Worm (Caenorhabditis elegans): ENCODE results near the gene T24H7.9.

The T24H7.9 gene

DNA sequence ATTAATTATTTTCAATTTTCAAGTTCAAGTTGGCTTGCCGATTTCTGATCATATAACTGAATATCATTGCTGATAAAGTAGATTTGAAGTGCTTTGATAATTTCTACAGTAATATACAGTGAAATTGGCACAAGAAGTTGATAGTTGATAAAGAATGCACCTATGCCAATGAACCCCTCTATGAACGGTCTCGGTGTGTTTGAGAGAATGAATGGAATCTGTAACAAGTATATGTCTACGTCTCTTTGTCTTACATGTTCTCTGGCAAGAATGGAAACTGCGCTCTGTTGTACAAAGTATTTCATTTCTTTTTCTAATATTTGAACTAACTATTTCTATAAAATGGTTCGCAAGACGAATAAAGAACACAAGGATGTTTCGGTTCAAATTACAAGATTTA, 6.5 kb upstream of the T24H7.9 start, which contains the start of gene T24H7.8:
TSS of gene T24H7.8 (plus strand) at position 301 of the 400 bp plus-strand sequence.
- no peak for TF ChIP-seq tbx-11 (GFP tag; IDR thresholded peaks at IDR 0.05)
- no peak for TF ChIP-seq ceh-13 (GFP tag; optimal IDR thresholded peaks at IDR 0.05)
- TF ChIP-seq ceh-36 (tag; optimal IDR thresholded peaks at IDR 0.05): no peak
- TF ChIP-seq ets-7 (tag; optimal IDR thresholded peaks at IDR 0.05): no peak
- no peak for TF ChIP-seq aly-1 (tag; optimal IDR thresholded peaks at IDR 0.05)
- no peak for TF ChIP-seq flt-1 (GFP tag; IDR thresholded peaks at IDR 0.05)
- TF ChIP-seq F13C5.2 (tag; optimal IDR thresholded peaks at IDR 0.05): no peak
- TF ChIP-seq sea-1 (GFP tag; conservative IDR thresholded peaks at IDR 0.05): no peak
- TF ChIP-seq scrt-1 (GFP tag; IDR thresholded peaks at IDR 0.05): no peak
- no peak for TF ChIP-seq hmbx-1 (tag; optimal IDR thresholded peaks at IDR 0.05)
- TF ChIP-seq tra-4 (tag; optimal IDR thresholded peaks at IDR 0.05): no peak
- no peak for TF ChIP-seq tbx-37 (GFP tag; conservative IDR thresholded peaks at IDR 0.05)

DNA sequence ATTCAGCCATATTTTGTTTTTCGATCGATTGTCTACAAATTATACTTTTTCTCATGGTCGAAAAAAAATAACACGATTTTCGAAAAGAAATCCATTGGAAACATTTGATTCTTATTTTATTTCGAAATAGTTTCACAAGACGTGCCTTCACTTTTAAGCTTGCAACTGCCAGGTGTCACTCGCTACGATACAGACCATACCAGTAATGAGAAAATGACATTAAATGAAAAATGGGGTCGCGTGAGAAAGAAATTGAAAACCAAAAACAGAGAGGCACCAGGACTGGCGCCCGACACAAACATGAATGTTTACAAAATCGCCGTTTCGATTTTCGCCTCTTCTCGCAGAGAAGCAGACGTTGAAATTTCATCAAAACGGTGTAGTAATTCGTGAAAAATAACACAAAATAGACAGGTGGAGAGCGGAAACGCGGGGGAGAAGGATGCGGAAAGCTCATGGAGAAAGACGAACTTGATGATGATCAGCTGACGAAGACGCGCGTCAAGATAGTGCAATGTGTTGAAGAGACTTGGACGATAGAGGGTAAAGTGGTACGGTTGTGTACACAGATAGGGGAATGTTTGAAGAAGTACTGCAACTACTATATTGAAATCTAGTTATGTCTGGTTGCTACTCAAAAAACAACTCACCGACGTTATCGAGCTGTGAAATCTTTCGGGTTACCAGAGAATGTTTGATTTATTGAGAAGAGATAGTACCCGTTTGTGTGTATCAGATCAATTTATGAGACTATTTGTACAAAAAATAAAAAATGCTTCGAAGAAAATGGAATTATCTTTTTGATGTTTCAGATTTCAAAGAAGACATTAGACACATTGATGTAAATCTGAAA, 1.0 kb upstream of the T24H7.9 start:
- TF ChIP-seq ama-1 (optimal IDR thresholded peaks at IDR 0.05): no peak
- TF ChIP-seq aly-1 (tag; optimal IDR thresholded peaks at IDR 0.05): no peak
- no peak for TF ChIP-seq pes-1 (GFP tag; IDR thresholded peaks at IDR 0.05)
- TF ChIP-seq hnd-1 (tag; optimal IDR thresholded peaks at IDR 0.05): no peak
- TF ChIP-seq hmbx-1 (tag; optimal IDR thresholded peaks at IDR 0.05): no peak

DNA sequence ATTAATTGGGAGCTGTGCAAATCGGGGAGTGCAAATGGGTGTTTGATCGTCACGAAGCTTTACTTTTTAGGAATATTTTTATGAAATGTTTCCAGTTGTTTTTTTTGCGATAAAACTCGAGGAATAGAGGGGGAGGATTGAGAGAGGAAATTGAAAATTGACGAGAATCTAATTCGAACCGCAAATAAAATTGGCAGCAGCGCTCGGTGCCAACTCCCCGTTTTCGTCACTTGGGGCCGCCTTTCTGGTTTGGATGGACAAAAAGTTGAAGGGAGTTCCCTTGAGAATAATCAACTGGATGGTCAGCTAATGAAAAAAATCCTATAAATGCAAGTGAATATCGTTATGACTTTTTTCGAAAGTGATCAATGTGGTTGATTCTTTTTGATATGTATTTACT, 5.2 kb downstream of the T24H7.9 start:
- TF ChIP-seq hmg-4 (GFP tag; optimal IDR thresholded peaks at IDR 0.05) (no peak), pes-1 (GFP tag; IDR thresholded peaks at IDR 0.05) (no peak), hnd-1 (tag; optimal IDR thresholded peaks at IDR 0.05) (no peak), flt-1 (GFP tag; IDR thresholded peaks at IDR 0.05) (no peak), tbx-37 (GFP tag; conservative IDR thresholded peaks at IDR 0.05) (no peak), ets-7 (tag; optimal IDR thresholded peaks at IDR 0.05) (no peak), ceh-13 (GFP tag; optimal IDR thresholded peaks at IDR 0.05) (no peak)

DNA sequence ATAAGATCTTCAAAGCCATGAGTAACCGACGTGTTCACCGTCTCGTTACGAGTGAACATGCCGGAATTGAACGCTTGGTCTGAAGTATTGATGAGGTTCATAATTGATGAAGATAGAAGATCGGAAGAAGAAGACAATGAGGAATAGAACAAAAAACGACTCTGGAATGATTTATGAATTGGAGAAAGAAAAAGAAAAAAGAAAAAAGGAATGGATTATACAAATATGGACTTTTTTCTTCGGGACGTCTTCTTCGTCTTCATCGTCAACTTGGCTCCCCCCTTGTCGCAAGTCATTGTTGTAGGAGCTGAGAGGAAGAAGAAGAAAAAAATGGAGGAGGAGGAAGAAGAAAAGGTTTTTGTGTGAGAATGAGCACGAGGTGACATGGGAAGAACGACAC, 8.3 kb downstream of the T24H7.9 start, which contains the start of gene srsy-2:
TSS of gene srsy-2 (minus strand) at position 101 of the 400 bp plus-strand sequence.
- no peak for TF ChIP-seq ceh-36 (tag; optimal IDR thresholded peaks at IDR 0.05)
- no peak for TF ChIP-seq hmbx-1 (tag; optimal IDR thresholded peaks at IDR 0.05)
- TF ChIP-seq ceh-13 (GFP tag; optimal IDR thresholded peaks at IDR 0.05): no peak
- TF ChIP-seq F13C5.2 (tag; optimal IDR thresholded peaks at IDR 0.05): no peak
- TF ChIP-seq tbx-11 (GFP tag; IDR thresholded peaks at IDR 0.05): no peak
- no peak for TF ChIP-seq aly-1 (tag; optimal IDR thresholded peaks at IDR 0.05)
- no peak for TF ChIP-seq hmg-4 (GFP tag; optimal IDR thresholded peaks at IDR 0.05)
- TF ChIP-seq tbx-37 (GFP tag; conservative IDR thresholded peaks at IDR 0.05): no peak
- no peak for TF ChIP-seq ama-1 (optimal IDR thresholded peaks at IDR 0.05)
- TF ChIP-seq ets-7 (tag; optimal IDR thresholded peaks at IDR 0.05): no peak
- no peak for TF ChIP-seq B0310.2 (tag; optimal IDR thresholded peaks at IDR 0.05)
- no peak for TF ChIP-seq scrt-1 (GFP tag; IDR thresholded peaks at IDR 0.05)
- TF ChIP-seq flt-1 (GFP tag; IDR thresholded peaks at IDR 0.05): no peak

DNA sequence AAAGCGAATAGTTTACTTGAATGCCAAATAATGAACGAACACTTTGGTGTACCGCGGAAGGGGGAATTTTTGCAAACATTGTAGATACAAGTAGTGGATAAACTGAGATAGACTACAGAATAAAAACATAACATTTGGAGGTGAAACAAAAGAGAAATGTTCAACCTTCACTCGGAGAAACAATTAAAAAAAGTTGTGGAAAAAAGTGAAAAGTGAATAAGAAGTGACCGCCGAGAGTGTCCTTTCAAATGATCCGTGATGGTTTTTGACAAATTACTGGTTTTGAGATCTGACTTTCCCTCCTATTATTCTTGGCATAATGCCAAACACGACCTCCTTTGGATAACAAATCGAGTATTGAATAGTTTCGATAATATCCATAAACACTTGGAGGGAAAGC, 11.6 kb downstream of the T24H7.9 start:
- TF ChIP-seq hmbx-1 (tag; optimal IDR thresholded peaks at IDR 0.05): no peak
- TF ChIP-seq aly-1 (tag; optimal IDR thresholded peaks at IDR 0.05): no peak
- no peak for TF ChIP-seq tra-4 (tag; optimal IDR thresholded peaks at IDR 0.05)
- no peak for TF ChIP-seq B0310.2 (tag; optimal IDR thresholded peaks at IDR 0.05)
- TF ChIP-seq ets-7 (tag; optimal IDR thresholded peaks at IDR 0.05): no peak
- TF ChIP-seq ceh-13 (GFP tag; optimal IDR thresholded peaks at IDR 0.05): no peak
- TF ChIP-seq flt-1 (GFP tag; IDR thresholded peaks at IDR 0.05): no peak
- TF ChIP-seq sea-1 (GFP tag; conservative IDR thresholded peaks at IDR 0.05): no peak
- TF ChIP-seq ceh-36 (tag; optimal IDR thresholded peaks at IDR 0.05): no peak
- no peak for TF ChIP-seq F13C5.2 (tag; optimal IDR thresholded peaks at IDR 0.05)
- no peak for TF ChIP-seq hnd-1 (tag; optimal IDR thresholded peaks at IDR 0.05)
- no peak for TF ChIP-seq tbx-37 (GFP tag; conservative IDR thresholded peaks at IDR 0.05)
- no peak for TF ChIP-seq pes-1 (GFP tag; IDR thresholded peaks at IDR 0.05)
- TF ChIP-seq scrt-1 (GFP tag; IDR thresholded peaks at IDR 0.05): no peak
- TF ChIP-seq tbx-11 (GFP tag; IDR thresholded peaks at IDR 0.05): no peak
- TF ChIP-seq ama-1 (optimal IDR thresholded peaks at IDR 0.05): no peak
- TF ChIP-seq hmg-4 (GFP tag; optimal IDR thresholded peaks at IDR 0.05): no peak

DNA sequence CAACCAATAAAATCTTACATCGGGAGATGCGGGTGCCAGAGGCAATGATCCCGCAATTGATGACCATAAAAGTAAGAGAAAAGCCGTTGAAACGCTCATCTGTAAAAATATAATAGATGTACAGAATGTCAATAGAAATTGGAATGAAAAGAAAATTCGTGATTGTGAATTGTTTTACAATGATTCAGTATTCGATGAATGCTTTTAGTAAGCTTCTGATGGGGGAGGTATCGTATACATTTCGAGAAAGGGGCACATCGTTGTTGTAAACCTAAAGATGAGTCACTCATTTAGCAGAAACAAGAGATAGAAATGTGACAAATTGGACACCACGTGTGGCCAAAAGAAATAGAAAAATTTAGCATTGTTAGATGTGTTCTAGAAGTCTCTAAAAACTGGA, 12.7 kb downstream of the T24H7.9 start, which contains the start of gene C30B5.6:
TSS of gene C30B5.6 (minus strand) at position 101 of the 400 bp plus-strand sequence.
- TF ChIP-seq tbx-37 (GFP tag; conservative IDR thresholded peaks at IDR 0.05): no peak

DNA sequence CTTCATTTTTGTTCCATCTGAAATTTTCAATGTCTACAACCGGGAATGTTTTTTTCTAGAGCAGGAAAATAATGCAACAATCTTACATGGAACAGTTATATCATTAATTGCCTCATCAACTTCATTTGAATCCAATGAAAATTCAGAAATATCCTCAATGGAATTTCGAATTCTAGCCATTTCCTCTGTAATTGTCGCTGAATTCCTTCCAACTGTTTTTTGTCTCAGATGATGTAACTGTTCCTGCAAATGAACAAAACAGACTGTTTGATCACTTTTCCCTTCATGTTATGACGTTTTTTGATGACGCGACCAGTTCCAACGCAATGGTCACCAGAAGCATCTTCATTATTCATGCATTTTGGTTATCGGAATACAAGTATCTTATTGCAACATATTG, 13.8 kb downstream of the T24H7.9 start:
- no peak for TF ChIP-seq hmbx-1 (tag; optimal IDR thresholded peaks at IDR 0.05)
- TF ChIP-seq pes-1 (GFP tag; IDR thresholded peaks at IDR 0.05): no peak
- no peak for TF ChIP-seq flt-1 (GFP tag; IDR thresholded peaks at IDR 0.05)
- no peak for TF ChIP-seq sea-1 (GFP tag; conservative IDR thresholded peaks at IDR 0.05)
- no peak for TF ChIP-seq tbx-37 (GFP tag; conservative IDR thresholded peaks at IDR 0.05)
- TF ChIP-seq aly-1 (tag; optimal IDR thresholded peaks at IDR 0.05): no peak
- TF ChIP-seq hmg-4 (GFP tag; optimal IDR thresholded peaks at IDR 0.05): no peak
- no peak for TF ChIP-seq tbx-11 (GFP tag; IDR thresholded peaks at IDR 0.05)
- TF ChIP-seq hnd-1 (tag; optimal IDR thresholded peaks at IDR 0.05): no peak
- TF ChIP-seq B0310.2 (tag; optimal IDR thresholded peaks at IDR 0.05): no peak
- TF ChIP-seq scrt-1 (GFP tag; IDR thresholded peaks at IDR 0.05): no peak
- TF ChIP-seq ceh-36 (tag; optimal IDR thresholded peaks at IDR 0.05): no peak

DNA sequence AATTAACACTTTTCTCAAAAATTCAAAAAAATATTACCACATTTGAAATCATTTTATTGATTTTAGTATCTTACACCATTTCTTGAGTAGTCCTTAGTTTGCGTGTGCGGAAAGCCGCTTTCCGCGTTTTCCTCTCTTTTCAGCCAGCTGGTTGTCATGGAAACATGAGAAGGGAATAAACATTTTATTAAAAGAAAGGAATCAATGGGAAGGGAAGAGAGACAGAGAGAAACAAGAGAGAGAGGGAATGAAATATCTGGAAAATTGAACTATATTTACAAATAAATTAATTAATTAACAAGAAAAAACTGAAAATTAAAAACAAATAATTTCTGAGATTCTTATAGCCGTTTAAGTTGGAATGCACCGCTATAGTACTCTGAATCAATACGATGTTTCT, 16.0 kb downstream of the T24H7.9 start, which contains the start of gene mks-2:
TSS of gene mks-2 (minus strand) at position 101 of the 400 bp plus-strand sequence.
- TF ChIP-seq B0310.2 (tag; optimal IDR thresholded peaks at IDR 0.05): no peak
- no peak for TF ChIP-seq tbx-11 (GFP tag; IDR thresholded peaks at IDR 0.05)
- TF ChIP-seq hmbx-1 (tag; optimal IDR thresholded peaks at IDR 0.05): no peak
- TF ChIP-seq ceh-36 (tag; optimal IDR thresholded peaks at IDR 0.05): no peak
- TF ChIP-seq scrt-1 (GFP tag; IDR thresholded peaks at IDR 0.05): no peak
- TF ChIP-seq ceh-13 (GFP tag; optimal IDR thresholded peaks at IDR 0.05): no peak
- TF ChIP-seq tra-4 (tag; optimal IDR thresholded peaks at IDR 0.05): no peak
- no peak for TF ChIP-seq tbx-37 (GFP tag; conservative IDR thresholded peaks at IDR 0.05)
- no peak for TF ChIP-seq ama-1 (optimal IDR thresholded peaks at IDR 0.05)
- no peak for TF ChIP-seq ets-7 (tag; optimal IDR thresholded peaks at IDR 0.05)
- no peak for TF ChIP-seq hmg-4 (GFP tag; optimal IDR thresholded peaks at IDR 0.05)
- no peak for TF ChIP-seq F13C5.2 (tag; optimal IDR thresholded peaks at IDR 0.05)
- no peak for TF ChIP-seq sea-1 (GFP tag; conservative IDR thresholded peaks at IDR 0.05)
- TF ChIP-seq flt-1 (GFP tag; IDR thresholded peaks at IDR 0.05): no peak
- TF ChIP-seq pes-1 (GFP tag; IDR thresholded peaks at IDR 0.05): no peak
- no peak for TF ChIP-seq aly-1 (tag; optimal IDR thresholded peaks at IDR 0.05)
- TF ChIP-seq hnd-1 (tag; optimal IDR thresholded peaks at IDR 0.05): no peak

Measured in whole organism, early embryonic.